Worm (Caenorhabditis elegans): ENCODE measurements around the gene ncx-6.
"Not testable (repeated sequence)": the region's sequence is repeated elsewhere in the genome, so short reads cannot be mapped to it uniquely, and the experiment has no call there.

The ncx-6 gene

ce11 chrIII:9701798-9702197 is 12.0 kb downstream of the ncx-6 start:
- TF ChIP-seq unc-62 (GFP tag; optimal IDR thresholded peaks at IDR 0.05), result no peak

ce11 chrIII:9700114-9700690 is 13.5 kb downstream of the ncx-6 start:
- TF ChIP-seq unc-62 (GFP tag; optimal IDR thresholded peaks at IDR 0.05), result no peak

- TF ChIP-seq unc-62 (GFP tag; optimal IDR thresholded peaks at IDR 0.05), result no peak
These were observed 14.2 kb downstream of the ncx-6 start, which contains the start of gene tlk-1 for ce11 chrIII:9699576-9699975. TSS of gene tlk-1 (plus strand) at chrIII:9699876.

- no peak for TF ChIP-seq unc-62 (GFP tag; optimal IDR thresholded peaks at IDR 0.05)
These were observed 14.9 kb downstream of the ncx-6 start for ce11 chrIII:9698635-9699396.

ce11 chrIII:9697886-9698285 is 15.9 kb downstream of the ncx-6 start:
- TF ChIP-seq unc-62 (GFP tag; optimal IDR thresholded peaks at IDR 0.05), result no peak

- TF ChIP-seq unc-62 (GFP tag; optimal IDR thresholded peaks at IDR 0.05), result no peak
These were observed 16.4 kb downstream of the ncx-6 start for ce11 chrIII:9697323-9697722.

ce11 chrIII:9696417-9696816 is 17.3 kb downstream of the ncx-6 start, which contains the start of gene bud-31:
TSS of gene bud-31 (minus strand) at chrIII:9696517.
- no peak for TF ChIP-seq unc-62 (GFP tag; optimal IDR thresholded peaks at IDR 0.05)

ce11 chrIII:9695379-9695778 is 18.4 kb downstream of the ncx-6 start:
- TF ChIP-seq unc-62 (GFP tag; optimal IDR thresholded peaks at IDR 0.05), result no peak

ce11 chrIII:9694474-9694873 is 19.3 kb downstream of the ncx-6 start, which contains the start of gene set-3:
TSS of gene set-3 (minus strand) at chrIII:9694574.
- no peak for TF ChIP-seq unc-62 (GFP tag; optimal IDR thresholded peaks at IDR 0.05)

ce11 chrIII:9690044-9690443 is 23.7 kb downstream of the ncx-6 start, which contains the start of gene best-5:
TSS of gene best-5 (minus strand) at chrIII:9690253.
- no peak for TF ChIP-seq unc-62 (GFP tag; optimal IDR thresholded peaks at IDR 0.05)

- TF ChIP-seq unc-62 (GFP tag; optimal IDR thresholded peaks at IDR 0.05), result no peak
These were observed 24.4 kb downstream of the ncx-6 start for ce11 chrIII:9689377-9689776.

- no peak for TF ChIP-seq unc-62 (GFP tag; optimal IDR thresholded peaks at IDR 0.05)
These were observed 27.8 kb downstream of the ncx-6 start, which contains the start of gene C07A9.10 for ce11 chrIII:9685959-9686358. TSS of gene C07A9.10 (minus strand) at chrIII:9686059.

ce11 chrIII:9682729-9683128 is 31.0 kb downstream of the ncx-6 start, which contains the start of gene C07A9.5:
TSS of gene C07A9.5 (minus strand) at chrIII:9682829.
- not testable (repeated sequence) for TF ChIP-seq unc-62 (GFP tag; optimal IDR thresholded peaks at IDR 0.05)

- TF ChIP-seq unc-62 (GFP tag; optimal IDR thresholded peaks at IDR 0.05), result not testable (repeated sequence)
These were observed 32.5 kb downstream of the ncx-6 start, which contains the start of gene C07A9.13 for ce11 chrIII:9681206-9681605. TSS of gene C07A9.13 (minus strand) at chrIII:9681306.

- no peak for TF ChIP-seq unc-62 (GFP tag; optimal IDR thresholded peaks at IDR 0.05)
These were observed 34.9 kb downstream of the ncx-6 start, which contains the start of gene ugt-60 for ce11 chrIII:9678819-9679218. TSS of gene ugt-60 (minus strand) at chrIII:9679051.

- no peak for TF ChIP-seq unc-62 (GFP tag; optimal IDR thresholded peaks at IDR 0.05)
These were observed 44.2 kb downstream of the ncx-6 start for ce11 chrIII:9669546-9669945.

Data from whole organism, dauer.